Fruit fly (Drosophila melanogaster) whole organism, embryonic: ENCODE data around the gene TwdlB.
A peak's percentile ranks its signal among the peaks of the same experiment; 100 is the strongest.

Experiments used
- BtbVII ChIP-seq: fragments of 200-800 bp; sonication (Bioruptor generic); optimal IDR thresholded peaks from 3 replicates; lab custom pipeline; 2017; ENCODE audit warnings: missing biosample characterization, mild to moderate bottlenecking, missing genetic modification characterization
- CG10147 ChIP-seq: fragments of 200-800 bp; sonication (Bioruptor generic); optimal IDR thresholded peaks from 2 replicates; lab custom pipeline; 2019; ENCODE audit warnings: missing biosample characterization, mild to moderate bottlenecking, missing genetic modification characterization, moderate library complexity
- CG10267 ChIP-seq: fragments of 200-800 bp; sonication (Bioruptor generic); optimal IDR thresholded peaks from 2 replicates; lab custom pipeline; 2018; ENCODE audit warnings: missing biosample characterization, mild to moderate bottlenecking, missing genetic modification characterization, moderate library complexity
- CG10543 ChIP-seq: fragments of 200-800 bp; sonication (Bioruptor generic); optimal IDR thresholded peaks from 3 replicates; lab custom pipeline; 2017; ENCODE audit warnings: missing biosample characterization, mild to moderate bottlenecking, missing genetic modification characterization, moderate library complexity
- CG14667 ChIP-seq: fragments of 200-800 bp; sonication (Bioruptor generic); IDR thresholded peaks from 2 replicates; pipeline ENCODE4 v1.3.6; 2022; ENCODE audit warnings: missing biosample characterization, missing genetic modification characterization
- CG1603 ChIP-seq: fragments of 200-800 bp; sonication (Bioruptor generic); optimal IDR thresholded peaks from 2 replicates; lab custom pipeline; 2019; ENCODE audit warnings: missing biosample characterization, mild to moderate bottlenecking, missing genetic modification characterization, moderate library complexity
- CG2116 ChIP-seq: fragments of 200-800 bp; sonication (Bioruptor generic); optimal IDR thresholded peaks from 3 replicates; lab custom pipeline; 2018; ENCODE audit warnings: missing biosample characterization, mild to moderate bottlenecking, missing genetic modification characterization
- CG2678 ChIP-seq: fragments of 200-800 bp; sonication (Bioruptor generic); optimal IDR thresholded peaks from 3 replicates; lab custom pipeline; 2019; ENCODE audit warnings: missing biosample characterization, mild to moderate bottlenecking, missing genetic modification characterization, moderate library complexity
- CG3281 ChIP-seq: fragments of 200-800 bp; sonication (Bioruptor generic); optimal IDR thresholded peaks from 3 replicates; lab custom pipeline; 2017; ENCODE audit warnings: missing biosample characterization, mild to moderate bottlenecking, missing genetic modification characterization
- CG4730 ChIP-seq: fragments of 200-800 bp; sonication (Bioruptor generic); IDR thresholded peaks from 2 replicates; pipeline ENCODE4 v1.3.6; 2022; ENCODE audit warnings: missing biosample characterization, missing genetic modification characterization
- CG7556 ChIP-seq: fragments of 200-800 bp; sonication (Bioruptor generic); optimal IDR thresholded peaks from 2 replicates; lab custom pipeline; 2017; ENCODE audit warnings: missing biosample characterization, mild to moderate bottlenecking, missing genetic modification characterization
- CG7839 ChIP-seq: fragments of 200-800 bp; sonication (Bioruptor generic); optimal IDR thresholded peaks from 3 replicates; lab custom pipeline; 2018; ENCODE audit warnings: missing biosample characterization, mild to moderate bottlenecking, missing genetic modification characterization, moderate library complexity
- CG9727 ChIP-seq: fragments of 200-800 bp; sonication (Bioruptor generic); optimal IDR thresholded peaks from 3 replicates; lab custom pipeline; 2017; ENCODE audit warnings: missing biosample characterization, mild to moderate bottlenecking, missing genetic modification characterization
- CG9817 ChIP-seq: fragments of 200-800 bp; sonication (Bioruptor generic); optimal IDR thresholded peaks from 2 replicates; lab custom pipeline; 2018; ENCODE audit warnings: missing biosample characterization, mild to moderate bottlenecking, missing genetic modification characterization, moderate library complexity
- D19A ChIP-seq: fragments of 200-800 bp; optimal IDR thresholded peaks from 3 replicates; lab custom pipeline; 2019; ENCODE audit warnings: missing biosample characterization, mild to moderate bottlenecking, missing genetic modification characterization, moderate library complexity
- Dbx ChIP-seq: fragments of 200-800 bp; sonication (Bioruptor generic); IDR thresholded peaks from 3 replicates; pipeline ENCODE4 v1.3.6; 2022; ENCODE audit warnings: missing biosample characterization, missing genetic modification characterization
- Deaf1 ChIP-seq: fragments of 200-800 bp; optimal IDR thresholded peaks from 3 replicates; lab custom pipeline; 2019; ENCODE audit warnings: missing biosample characterization, mild to moderate bottlenecking, missing genetic modification characterization, moderate library complexity
- ERR ChIP-seq: fragments of 200-800 bp; sonication (Bioruptor generic); optimal IDR thresholded peaks from 2 replicates; lab custom pipeline; 2016; ENCODE audit warnings: missing biosample characterization, missing genetic modification characterization
- Fer1 ChIP-seq: fragments of 200-800 bp; sonication (Bioruptor generic); optimal IDR thresholded peaks from 2 replicates; lab custom pipeline; 2017; ENCODE audit warnings: missing biosample characterization, mild to moderate bottlenecking, missing genetic modification characterization
- Fer3 ChIP-seq: fragments of 200-800 bp; sonication (Bioruptor generic); optimal IDR thresholded peaks from 2 replicates; lab custom pipeline; 2018; ENCODE audit warnings: missing biosample characterization, mild to moderate bottlenecking, missing genetic modification characterization, moderate library complexity
- H2.0 ChIP-seq: fragments of 200-800 bp; sonication (Bioruptor generic); IDR thresholded peaks from 2 replicates; pipeline ENCODE4 v1.3.6; 2022; ENCODE audit warnings: missing biosample characterization, missing genetic modification characterization
- HHEX ChIP-seq: fragments of 200-800 bp; sonication (Bioruptor generic); optimal IDR thresholded peaks from 3 replicates; lab custom pipeline; 2017; ENCODE audit warnings: missing biosample characterization, mild to moderate bottlenecking, missing genetic modification characterization, missing genetic modification reagents
- Hr39 ChIP-seq: fragments of >200 bp; optimal IDR thresholded peaks from 2 replicates; lab custom pipeline; 2017
- MBD-R2 ChIP-seq: fragments of 200-800 bp; sonication (Bioruptor generic); IDR thresholded peaks from 2 replicates; pipeline ENCODE4 v1.3.6; 2022; ENCODE audit warnings: missing biosample characterization, missing genetic modification characterization
- MTF-1 ChIP-seq: fragments of 200-800 bp; sonication (Bioruptor generic); optimal IDR thresholded peaks from 2 replicates; lab custom pipeline; 2018; ENCODE audit warnings: missing biosample characterization, mild to moderate bottlenecking, missing genetic modification characterization, borderline replicate concordance
- Max ChIP-seq: fragments of 200-800 bp; sonication (Bioruptor generic); optimal IDR thresholded peaks from 2 replicates; lab custom pipeline; 2016; ENCODE audit warnings: missing biosample characterization, mild to moderate bottlenecking, missing genetic modification characterization
- NFAT ChIP-seq: fragments of 200-800 bp; sonication (Bioruptor generic); IDR thresholded peaks from 2 replicates; pipeline ENCODE4 v1.3.6; 2022; ENCODE audit warnings: missing biosample characterization, missing genetic modification characterization
- Oli ChIP-seq: fragments of 200-800 bp; sonication (Bioruptor generic); optimal IDR thresholded peaks from 2 replicates; lab custom pipeline; 2018; ENCODE audit warnings: missing biosample characterization, mild to moderate bottlenecking, missing genetic modification characterization, moderate library complexity
- Spps ChIP-seq: fragments of 200-800 bp; sonication (Bioruptor generic); optimal IDR thresholded peaks from 2 replicates; lab custom pipeline; 2018; ENCODE audit warnings: missing biosample characterization, mild to moderate bottlenecking, missing genetic modification characterization
- Xbp1 ChIP-seq: fragments of 200-800 bp; sonication (Bioruptor generic); optimal IDR thresholded peaks from 3 replicates; lab custom pipeline; 2016; ENCODE audit warnings: missing biosample characterization, mild to moderate bottlenecking, missing genetic modification characterization
- abd-A ChIP-seq: fragments of 200-800 bp; sonication (Bioruptor generic); optimal IDR thresholded peaks from 3 replicates; lab custom pipeline; 2019; ENCODE audit warnings: missing biosample characterization, mild to moderate bottlenecking, missing genetic modification characterization, moderate library complexity
- cad ChIP-seq: fragments of >200 bp; optimal IDR thresholded peaks from 2 replicates; lab custom pipeline; 2017; ENCODE audit warnings: missing biosample characterization, missing genetic modification characterization
- chinmo ChIP-seq: fragments of 200-800 bp; sonication (Bioruptor generic); IDR thresholded peaks from 4 replicates; pipeline ENCODE4 v1.3.6; 2022; ENCODE audit warnings: missing biosample characterization, missing genetic modification characterization; ENCODE audit not compliant: partially characterized antibody
- crc ChIP-seq: fragments of 200-800 bp; sonication (Bioruptor generic); optimal IDR thresholded peaks from 2 replicates; lab custom pipeline; 2016; ENCODE audit warnings: missing biosample characterization, missing genetic modification characterization
- croc ChIP-seq: fragments of 200-800 bp; sonication (Bioruptor generic); conservative IDR thresholded peaks from 3 replicates; pipeline ENCODE4 v1.3.6; 2022; ENCODE audit warnings: missing biosample characterization, missing genetic modification characterization
- dmrt99B ChIP-seq: fragments of 200-800 bp; sonication (Bioruptor generic); optimal IDR thresholded peaks from 2 replicates; lab custom pipeline; 2018; ENCODE audit warnings: missing biosample characterization, mild to moderate bottlenecking, missing genetic modification characterization, moderate library complexity
- fd3F ChIP-seq: fragments of 200-800 bp; sonication (Bioruptor generic); optimal IDR thresholded peaks from 2 replicates; lab custom pipeline; 2018; ENCODE audit warnings: missing biosample characterization, mild to moderate bottlenecking, missing genetic modification characterization, moderate library complexity
- gro ChIP-seq: fragments of 200-800 bp; sonication (Bioruptor generic); optimal IDR thresholded peaks from 2 replicates; lab custom pipeline; 2016; ENCODE audit warnings: missing biosample characterization, missing genetic modification characterization
- lab ChIP-seq: fragments of 200-800 bp; sonication (Bioruptor generic); optimal IDR thresholded peaks from 3 replicates; lab custom pipeline; 2017; ENCODE audit warnings: missing biosample characterization, missing genetic modification characterization, mild to moderate bottlenecking, moderate library complexity, missing genetic modification reagents
- nerfin-2 ChIP-seq: fragments of 200-800 bp; sonication (Bioruptor generic); IDR thresholded peaks from 2 replicates; pipeline ENCODE4 v1.3.6; 2022; ENCODE audit warnings: missing biosample characterization, missing genetic modification characterization; ENCODE audit not compliant: partially characterized antibody
- ranshi ChIP-seq: fragments of 200-800 bp; sonication (Bioruptor generic); IDR thresholded peaks from 2 replicates; pipeline ENCODE4 v1.3.6; 2022; ENCODE audit warnings: missing biosample characterization, missing genetic modification characterization
- row ChIP-seq: fragments of 200-800 bp; sonication (Bioruptor generic); IDR thresholded peaks from 3 replicates; pipeline ENCODE4 v1.3.6; 2022; ENCODE audit warnings: missing biosample characterization, missing genetic modification characterization
- run ChIP-seq: fragments of 200-800 bp; sonication (Bioruptor generic); optimal IDR thresholded peaks from 3 replicates; lab custom pipeline; 2018; ENCODE audit warnings: missing biosample characterization, mild to moderate bottlenecking, missing genetic modification characterization
- sd ChIP-seq: fragments of 200-800 bp; sonication (Bioruptor generic); optimal IDR thresholded peaks from 3 replicates; lab custom pipeline; 2018; ENCODE audit warnings: missing biosample characterization, mild to moderate bottlenecking, missing genetic modification characterization, moderate library complexity
- sens ChIP-seq: fragments of 200-800 bp; sonication (Bioruptor generic); peaks from one replicate; lab custom pipeline; 2016; ENCODE audit warnings: missing biosample characterization, missing genetic modification characterization
- sna ChIP-seq: fragments of 200-800 bp; sonication (Bioruptor generic); IDR thresholded peaks from 2 replicates; pipeline ENCODE4 v1.3.6; 2022; ENCODE audit warnings: missing biosample characterization, missing genetic modification characterization; ENCODE audit not compliant: partially characterized antibody
- vfl ChIP-seq: fragments of 200-800 bp; sonication (Bioruptor generic); optimal IDR thresholded peaks from 2 replicates; lab custom pipeline; 2016; ENCODE audit warnings: missing biosample characterization, missing genetic modification characterization
- wdn ChIP-seq: fragments of 200-800 bp; sonication (Bioruptor generic); IDR thresholded peaks from 2 replicates; pipeline ENCODE4 v1.3.6; 2022; ENCODE audit warnings: missing biosample characterization, missing genetic modification characterization

Gene TwdlB

dm6 chr3R:26623493-26623956, at the start of gene TwdlB:
TwdlB (minus strand) TSS chr3R:26623543.
- peak; percentile 57; the same call in 1 of the 4 replicates for TF ChIP-seq chinmo (GFP tag; lab: Robert Waterston, UW)
- no peak for TF ChIP-seq wdn
- no peak for TF ChIP-seq CG2116 (GFP tag; lab: Kevin White, UChicago)
- 0 out of 2 replicates have a peak, but pooled peaks have one; percentile 25 for TF ChIP-seq H2.0
- TF ChIP-seq sd (tag; lab: Kevin White, UChicago) = peak; percentile 65
- no peak for TF ChIP-seq sna (GFP tag; lab: Robert Waterston, UW)

- TF ChIP-seq Fer1 (GFP tag; lab: Kevin White, UChicago) = peak; percentile 63
- no peak for TF ChIP-seq ERR
- TF ChIP-seq Hr39 (lab: Kevin White, UChicago) = no peak
- no peak for TF ChIP-seq D19A (tag; lab: Kevin White, UChicago)
- no peak for TF ChIP-seq croc (GFP tag; lab: Robert Waterston, UW)
- TF ChIP-seq CG9817 (tag; lab: Kevin White, UChicago) = peak; percentile 6
- TF ChIP-seq CG10267 (tag; lab: Kevin White, UChicago) = no peak
- TF ChIP-seq CG3281 (GFP tag; lab: Kevin White, UChicago) = peak; percentile 53
- peak; percentile 12 for TF ChIP-seq HHEX (GFP tag; lab: Kevin White, UChicago)
- TF ChIP-seq CG7839 (tag; lab: Kevin White, UChicago) = peak; percentile 39
- peak; percentile 14 for TF ChIP-seq CG10543
- TF ChIP-seq abd-A = peak; percentile 63
- no peak for TF ChIP-seq MTF-1
- TF ChIP-seq lab (GFP tag; lab: Kevin White, UChicago) = peak; percentile 60
- TF ChIP-seq MBD-R2 (GFP tag; lab: Robert Waterston, UW) = no peak
- TF ChIP-seq vfl (GFP tag; lab: Kevin White, UChicago) = no peak
- no peak for TF ChIP-seq cad (GFP tag; lab: Kevin White, UChicago)
- peak; percentile 6 for TF ChIP-seq Deaf1 (tag; lab: Kevin White, UChicago)
- no peak for TF ChIP-seq NFAT (GFP tag; lab: Robert Waterston, UW)
- no peak for TF ChIP-seq fd3F (GFP tag; lab: Kevin White, UChicago)
- TF ChIP-seq CG7556 (GFP tag; lab: Kevin White, UChicago) = peak; percentile 55
- no peak for TF ChIP-seq CG1603
- TF ChIP-seq Max (GFP tag; lab: Kevin White, UChicago) = no peak
- peak; percentile 3 for TF ChIP-seq gro (GFP tag; lab: Kevin White, UChicago)
- peak; percentile 68 for TF ChIP-seq sens (GFP tag; lab: Kevin White, UChicago)
- TF ChIP-seq row = 0 out of 3 replicates have a peak, but pooled peaks have one; percentile 30
- no peak for TF ChIP-seq ranshi
- no peak for TF ChIP-seq crc (GFP tag; lab: Kevin White, UChicago)
- no peak for TF ChIP-seq CG14667 (GFP tag; lab: Robert Waterston, UW)
- TF ChIP-seq CG2678 (tag; lab: Kevin White, UChicago) = peak; percentile 66
- TF ChIP-seq Xbp1 (GFP tag; lab: Kevin White, UChicago) = no peak
- peak; percentile 27 for TF ChIP-seq CG10147 (GFP tag; lab: Kevin White, UChicago)
- no peak for TF ChIP-seq CG4730 (GFP tag; lab: Robert Waterston, UW)
- TF ChIP-seq Dbx = 0 out of 3 replicates have a peak, but pooled peaks have one; percentile 30
- no peak for TF ChIP-seq BtbVII (GFP tag; lab: Kevin White, UChicago)
- TF ChIP-seq dmrt99B (tag; lab: Kevin White, UChicago) = peak; percentile 37
- TF ChIP-seq Spps (tag; lab: Kevin White, UChicago) = no peak
- TF ChIP-seq Fer3 (tag; lab: Kevin White, UChicago) = peak; percentile 13
- TF ChIP-seq CG9727 (GFP tag; lab: Kevin White, UChicago) = no peak
- no peak for TF ChIP-seq nerfin-2 (GFP tag; lab: Robert Waterston, UW)
- no peak for TF ChIP-seq run (tag; lab: Kevin White, UChicago)
- no peak for TF ChIP-seq Oli (tag; lab: Kevin White, UChicago)
Measured at dm6 chr3R:26671525-26672132, 48.3 kb upstream of the TwdlB start.
